Worm (Caenorhabditis elegans): ENCODE data around the gene rnp-3.

DNA sequence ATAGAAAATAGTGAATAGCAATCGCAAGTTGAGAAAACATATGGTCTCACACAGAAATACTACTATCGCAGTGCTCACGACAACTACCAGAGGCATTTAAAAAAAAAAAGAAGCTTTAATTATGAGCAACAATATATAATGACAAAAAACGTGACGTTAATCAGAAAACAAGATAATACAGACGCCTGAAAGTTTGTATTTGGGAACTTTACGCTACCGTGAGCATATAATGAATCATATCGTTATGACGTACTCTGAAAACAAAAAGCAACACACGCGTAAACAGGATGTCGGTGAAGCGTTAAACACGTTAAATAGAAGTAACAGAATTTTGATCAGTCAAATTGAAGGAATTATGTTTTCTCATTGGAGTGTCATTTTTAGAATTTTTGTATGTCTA is 52.0 kb downstream of the rnp-3 start, which contains the start of gene srbc-71:
- TF ChIP-seq pqm-1 (tag; optimal IDR thresholded peaks at IDR 0.05) (no peak), nhr-76 (tag; optimal IDR thresholded peaks at IDR 0.05) (no peak), fos-1 (tag; optimal IDR thresholded peaks at IDR 0.05) (no peak), egl-27 (tag; optimal IDR thresholded peaks at IDR 0.05) (no peak), daf-12 (tag; optimal IDR thresholded peaks at IDR 0.05) (no peak), ztf-11 (tag; optimal IDR thresholded peaks at IDR 0.05) (no peak), dve-1 (tag; optimal IDR thresholded peaks at IDR 0.05; ENCODE audit: insufficient read depth) (no peak), Y75B8A.6 (GFP tag; IDR thresholded peaks at IDR 0.05) (no peak), mep-1 (tag; optimal IDR thresholded peaks at IDR 0.05) (no peak), lim-7 (GFP tag; IDR thresholded peaks at IDR 0.05) (no peak), nhr-42 (GFP tag; IDR thresholded peaks at IDR 0.05) (no peak), ama-1 (optimal IDR thresholded peaks at IDR 0.05) (no peak), snpc-4 (tag; optimal IDR thresholded peaks at IDR 0.05) (no peak), nhr-6 (tag; optimal IDR thresholded peaks at IDR 0.05) (no peak)
